Fruit fly (Drosophila melanogaster) whole organism, pupa: ENCODE results near the gene eRF3.

Experiments
- CG10348 ChIP-seq: fragments of 200-800 bp; sonication (Bioruptor generic); IDR thresholded peaks from 2 replicates; pipeline ENCODE4 v1.3.6; 2022; ENCODE audit warnings: missing biosample characterization, missing genetic modification characterization
- CG12605 ChIP-seq: fragments of 200-800 bp; sonication (Bioruptor generic); IDR thresholded peaks from 2 replicates; pipeline ENCODE4 v1.3.6; 2022; ENCODE audit warnings: missing biosample characterization, missing genetic modification characterization
- CG13204 ChIP-seq: fragments of 200-800 bp; sonication (Bioruptor generic); optimal IDR thresholded peaks from 2 replicates; lab custom pipeline; 2018; ENCODE audit warnings: missing biosample characterization, mild to moderate bottlenecking, missing genetic modification characterization, moderate library complexity
- CG14655 ChIP-seq: fragments of 200-800 bp; sonication (Bioruptor generic); optimal IDR thresholded peaks from 3 replicates; lab custom pipeline; 2017; ENCODE audit warnings: mild to moderate bottlenecking, missing biosample characterization, missing genetic modification reagents, missing genetic modification characterization
- CG15710 ChIP-seq: fragments of 200-800 bp; sonication (Bioruptor generic); optimal IDR thresholded peaks from 2 replicates; lab custom pipeline; 2018; ENCODE audit warnings: missing biosample characterization, mild to moderate bottlenecking, missing genetic modification characterization, moderate library complexity
- CG17806 ChIP-seq: fragments of 200-800 bp; sonication (Bioruptor generic); optimal IDR thresholded peaks from 2 replicates; lab custom pipeline; 2018; ENCODE audit warnings: missing biosample characterization, mild to moderate bottlenecking, missing genetic modification characterization, moderate library complexity
- CG32121 ChIP-seq: fragments of 200-800 bp; sonication (Bioruptor generic); IDR thresholded peaks from 2 replicates; pipeline ENCODE4 v1.3.6; 2022; ENCODE audit warnings: missing biosample characterization, missing genetic modification characterization
- CG34367 ChIP-seq: fragments of 200-800 bp; sonication (Bioruptor generic); optimal IDR thresholded peaks from 2 replicates; lab custom pipeline; 2018; ENCODE audit warnings: missing biosample characterization, mild to moderate bottlenecking, missing genetic modification characterization
- CG4496 ChIP-seq: fragments of 200-800 bp; sonication (Bioruptor generic); IDR thresholded peaks from 3 replicates; pipeline ENCODE4 v1.3.6; 2022; ENCODE audit warnings: missing biosample characterization, missing genetic modification characterization
- CG8159 ChIP-seq: fragments of 200-800 bp; sonication (Bioruptor generic); optimal IDR thresholded peaks from 3 replicates; lab custom pipeline; 2018; ENCODE audit warnings: missing biosample characterization, mild to moderate bottlenecking, missing genetic modification characterization, moderate library complexity
- CG8301 ChIP-seq: fragments of 200-800 bp; sonication (Bioruptor generic); optimal IDR thresholded peaks from 2 replicates; lab custom pipeline; 2018; ENCODE audit warnings: missing biosample characterization, mild to moderate bottlenecking, missing genetic modification characterization
- CG9948 ChIP-seq: fragments of 200-800 bp; sonication (Bioruptor generic); optimal IDR thresholded peaks from 2 replicates; lab custom pipeline; 2018; ENCODE audit warnings: missing biosample characterization, mild to moderate bottlenecking, missing genetic modification characterization, moderate library complexity
- D1 ChIP-seq: fragments of 200-800 bp; sonication (Bioruptor generic); optimal IDR thresholded peaks from 2 replicates; lab custom pipeline; 2018; ENCODE audit warnings: missing biosample characterization, mild to moderate bottlenecking, missing genetic modification characterization, moderate library complexity
- EcR ChIP-seq: fragments of 200-800 bp; sonication (Bioruptor generic); optimal IDR thresholded peaks from 3 replicates; lab custom pipeline; 2019; ENCODE audit warnings: missing biosample characterization, missing genetic modification characterization, mild to moderate bottlenecking, moderate library complexity, missing genetic modification reagents
- Ets98B ChIP-seq: fragments of 200-800 bp; sonication (Bioruptor generic); IDR thresholded peaks from 2 replicates; pipeline ENCODE4 v1.3.6; 2022; ENCODE audit warnings: missing biosample characterization, missing genetic modification characterization
- Pif1A ChIP-seq: fragments of 200-800 bp; sonication (Bioruptor generic); optimal IDR thresholded peaks from 3 replicates; lab custom pipeline; 2016; ENCODE audit warnings: missing biosample characterization, missing genetic modification characterization
- Pif1B ChIP-seq: fragments of 200-800 bp; sonication (Bioruptor generic); optimal IDR thresholded peaks from 3 replicates; lab custom pipeline; 2016; ENCODE audit warnings: missing biosample characterization, missing genetic modification characterization
- Snoo ChIP-seq: fragments of 200-800 bp; sonication (Bioruptor generic); optimal IDR thresholded peaks from 3 replicates; lab custom pipeline; 2017; ENCODE audit warnings: missing biosample characterization, mild to moderate bottlenecking, missing genetic modification characterization, inconsistent platforms
- fd96Ca ChIP-seq: fragments of 200-800 bp; sonication (Bioruptor generic); IDR thresholded peaks from 3 replicates; pipeline ENCODE4 v1.3.6; 2022; ENCODE audit warnings: missing biosample characterization, missing genetic modification characterization
- gl ChIP-seq: fragments of 200-800 bp; sonication (Bioruptor generic); optimal IDR thresholded peaks from 2 replicates; lab custom pipeline; 2018; ENCODE audit warnings: missing biosample characterization, mild to moderate bottlenecking, missing genetic modification characterization
- rn ChIP-seq: fragments of 200-800 bp; sonication (Bioruptor generic); IDR thresholded peaks from 2 replicates; pipeline ENCODE4 v1.3.6; 2022; ENCODE audit warnings: missing biosample characterization, missing genetic modification characterization

Gene eRF3

dm6 chr2L:12459191-12459590 lies 24.9 kb downstream of the eRF3 start:
- no peak for TF ChIP-seq EcR (GFP tag; lab: Kevin White, UChicago)
- no peak for TF ChIP-seq CG14655 (GFP tag; lab: Kevin White, UChicago)
- TF ChIP-seq CG4496 (GFP tag; lab: Robert Waterston, UW) = no peak
- no peak for TF ChIP-seq Pif1B (GFP tag; lab: Kevin White, UChicago)
- TF ChIP-seq CG13204 = no peak
- no peak for TF ChIP-seq rn (GFP tag; lab: Robert Waterston, UW)

- TF ChIP-seq Pif1A (GFP tag; lab: Kevin White, UChicago) (no peak), CG13204 (no peak), CG8301 (tag; lab: Kevin White, UChicago) (no peak), fd96Ca (GFP tag; lab: Robert Waterston, UW) (no peak), CG14655 (GFP tag; lab: Kevin White, UChicago) (no peak)
Measured at dm6 chr2L:12459841-12460240, 25.6 kb downstream of the eRF3 start.

- peak; percentile 27 for TF ChIP-seq CG13204
- TF ChIP-seq CG9948 (tag; lab: Kevin White, UChicago) = peak; percentile 9
- TF ChIP-seq EcR (GFP tag; lab: Kevin White, UChicago) = peak; percentile 62
- peak; percentile 69; the same call in 2 of the 3 replicates for TF ChIP-seq CG4496 (GFP tag; lab: Robert Waterston, UW)
- TF ChIP-seq CG34367 (tag; lab: Kevin White, UChicago) = peak; percentile 55
- TF ChIP-seq Snoo (tag; lab: Kevin White, UChicago) = peak; percentile 58
- peak; percentile 68 for TF ChIP-seq CG32121 (GFP tag; lab: Robert Waterston, UW)
- peak; percentile 79 for TF ChIP-seq CG12605 (GFP tag; lab: Robert Waterston, UW)
- peak; percentile 30 for TF ChIP-seq CG8159 (tag; lab: Kevin White, UChicago)
- TF ChIP-seq gl (tag; lab: Kevin White, UChicago) = peak; percentile 65
- peak; percentile 21 for TF ChIP-seq CG15710 (tag; lab: Kevin White, UChicago)
- peak; percentile 20 for TF ChIP-seq D1 (tag; lab: Kevin White, UChicago)
- peak; percentile 77 for TF ChIP-seq Pif1B (GFP tag; lab: Kevin White, UChicago)
- peak; percentile 65 for TF ChIP-seq Pif1A (GFP tag; lab: Kevin White, UChicago)
- peak; percentile 74 for TF ChIP-seq Ets98B (GFP tag; lab: Robert Waterston, UW)
- TF ChIP-seq fd96Ca (GFP tag; lab: Robert Waterston, UW) = no peak; the same call in 1 of the 3 replicates
- TF ChIP-seq CG8301 (tag; lab: Kevin White, UChicago) = peak; percentile 28
- TF ChIP-seq CG10348 (GFP tag; lab: Robert Waterston, UW) = no peak
- TF ChIP-seq rn (GFP tag; lab: Robert Waterston, UW) = 0 out of 2 replicates have a peak, but pooled peaks have one; percentile 23
- TF ChIP-seq CG14655 (GFP tag; lab: Kevin White, UChicago) = peak; percentile 31
- TF ChIP-seq CG17806 (tag; lab: Kevin White, UChicago) = peak; percentile 28
Measured at dm6 chr2L:12460767-12461739, 26.8 kb downstream of the eRF3 start.

dm6 chr2L:12463037-12463436 lies 28.8 kb downstream of the eRF3 start:
- TF ChIP-seq CG12605 (GFP tag; lab: Robert Waterston, UW) (no peak), gl (tag; lab: Kevin White, UChicago) (no peak), EcR (GFP tag; lab: Kevin White, UChicago) (no peak)

dm6 chr2L:12464065-12464464 lies 29.8 kb downstream of the eRF3 start:
- TF ChIP-seq CG13204 = no peak
- no peak for TF ChIP-seq CG14655 (GFP tag; lab: Kevin White, UChicago)
- TF ChIP-seq CG15710 (tag; lab: Kevin White, UChicago) = no peak
- TF ChIP-seq gl (tag; lab: Kevin White, UChicago) = no peak
- no peak for TF ChIP-seq CG17806 (tag; lab: Kevin White, UChicago)
- TF ChIP-seq CG12605 (GFP tag; lab: Robert Waterston, UW) = no peak
- no peak for TF ChIP-seq CG10348 (GFP tag; lab: Robert Waterston, UW)
- no peak for TF ChIP-seq CG8301 (tag; lab: Kevin White, UChicago)
- TF ChIP-seq Pif1B (GFP tag; lab: Kevin White, UChicago) = no peak
- TF ChIP-seq CG32121 (GFP tag; lab: Robert Waterston, UW) = no peak
- TF ChIP-seq CG9948 (tag; lab: Kevin White, UChicago) = no peak
- TF ChIP-seq Pif1A (GFP tag; lab: Kevin White, UChicago) = no peak
- no peak for TF ChIP-seq fd96Ca (GFP tag; lab: Robert Waterston, UW)
- no peak for TF ChIP-seq rn (GFP tag; lab: Robert Waterston, UW)
- TF ChIP-seq CG34367 (tag; lab: Kevin White, UChicago) = no peak
- TF ChIP-seq CG8159 (tag; lab: Kevin White, UChicago) = no peak
- no peak for TF ChIP-seq Snoo (tag; lab: Kevin White, UChicago)
